Worm (Caenorhabditis elegans) whole organism, young adult: Measurements from ENCODE around the gene unc-5.
A peak's percentile ranks its signal among the peaks of the same experiment; 100 is the strongest.
"Not testable (repeated sequence)": the region's sequence is repeated elsewhere in the genome, so short reads cannot be mapped to it uniquely, and the experiment has no call there.

Experiments
- ama-1 ChIP-seq, 3 experiments: fragments of 150-350 bp in 1 of 3; sonication (generic microtip) in 2 of 3; optimal IDR thresholded peaks; 2 replicates each; lab custom pipeline; 2014 to 2018; ENCODE audit warnings: missing biosample characterization in 2 of 3, missing genetic modification characterization in 2 of 3, missing genetic modification reagents in 2 of 3
- attf-6 ChIP-seq: fragments of 200-800 bp; sonication (Bioruptor generic); IDR thresholded peaks from 2 replicates; pipeline ENCODE4 v1.3.6; 2022; ENCODE audit warnings: missing genetic modification reagents, missing genetic modification characterization, missing compliant biosample characterization
- efl-1 ChIP-seq: fragments of 150-350 bp; optimal IDR thresholded peaks from 2 replicates; lab custom pipeline; 2014; ENCODE audit warnings: missing biosample characterization, missing genetic modification reagents, missing genetic modification characterization
- egrh-3 ChIP-seq: fragments of 200-800 bp; sonication (Bioruptor generic); IDR thresholded peaks from 2 replicates; pipeline ENCODE4 v1.3.6; 2022; ENCODE audit warnings: missing genetic modification reagents, missing genetic modification characterization, missing compliant biosample characterization
- let-607 ChIP-seq, 2 experiments: fragments of 200-800 bp in 1 of 2; sonication (Bioruptor generic) in 1 of 2; sonication (generic microtip) in 1 of 2; optimal IDR thresholded peaks; 2 replicates each; lab custom pipeline; 2016 to 2018; ENCODE audit warnings: mild to moderate bottlenecking in 2 of 2, missing compliant biosample characterization in 2 of 2, missing genetic modification characterization in 2 of 2, moderate library complexity in 2 of 2, missing genotype in 1 of 2
- lir-1 ChIP-seq: fragments of 200-800 bp; sonication (Bioruptor generic); conservative IDR thresholded peaks from 2 replicates; pipeline ENCODE4 v1.3.6; 2022; ENCODE audit warnings: missing genetic modification reagents, missing genetic modification characterization, missing compliant biosample characterization
- nhr-120 ChIP-seq: fragments of 200-800 bp; sonication (Bioruptor generic); IDR thresholded peaks from 2 replicates; pipeline ENCODE4 v1.3.6; 2022; ENCODE audit warnings: missing genetic modification characterization, missing compliant biosample characterization
- zim-3 ChIP-seq: sonication (generic microtip); optimal IDR thresholded peaks from 2 replicates; lab custom pipeline; 2017; ENCODE audit warnings: mild to moderate bottlenecking, missing genetic modification characterization, moderate library complexity, missing compliant biosample characterization
- ztf-25 ChIP-seq: fragments of 200-800 bp; sonication (Bioruptor generic); IDR thresholded peaks from 2 replicates; pipeline ENCODE4 v1.3.6; 2022; ENCODE audit warnings: missing genetic modification reagents, missing genetic modification characterization, missing compliant biosample characterization

DNA sequence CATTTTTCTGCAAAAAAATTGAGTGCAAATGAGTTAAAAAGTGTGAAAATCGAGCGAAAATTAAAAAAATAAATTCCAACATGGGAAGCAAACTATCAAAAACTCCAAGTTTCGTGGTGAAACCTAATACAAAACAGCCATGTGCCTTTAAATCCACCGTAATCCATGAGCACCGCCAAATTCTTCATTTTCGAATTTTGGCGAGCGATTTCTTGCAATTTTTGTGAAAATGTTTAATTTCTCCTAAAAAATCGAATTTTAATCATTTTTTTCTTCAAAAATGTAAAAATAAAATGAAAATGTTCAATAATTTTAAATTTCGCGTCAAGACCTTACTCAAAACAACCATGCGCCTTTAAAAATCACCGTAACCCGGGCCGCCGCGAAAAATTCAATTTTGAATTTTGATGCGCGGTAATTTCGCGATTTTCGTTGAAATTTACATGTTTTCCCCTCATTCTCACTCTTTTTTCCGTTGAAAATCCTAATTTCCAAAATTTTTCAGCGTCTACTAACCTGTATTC lies 41.9 kb downstream of the unc-5 start, which contains the start of the genes snpc-3.1 and puf-7:
- TF ChIP-seq attf-6 (GFP tag; lab: Robert Waterston, UW) (peak; percentile 65; the same call in 1 of the 2 replicates), efl-1 (GFP tag; lab: Kevin White, UChicago) (peak; percentile 42)
- TF ChIP-seq nhr-120 (GFP tag; lab: Robert Waterston, UW); ztf-25 (GFP tag; lab: Robert Waterston, UW); egrh-3; zim-3 (tag; lab: Kevin White, UChicago); lir-1 (GFP tag; lab: Robert Waterston, UW); ama-1 (optimal IDR thresholded peaks at IDR 0.05; lab: Kevin White, UChicago); ama-1 (GFP tag; optimal IDR thresholded peaks at IDR 0.05; lab: Kevin White, UChicago); let-607 (tag; optimal IDR thresholded peaks at IDR 0.05; lab: Kevin White, UChicago): not testable (repeated sequence)
